Fruit fly (Drosophila melanogaster) whole organism: ENCODE measurements around the gene CG1368.

Experiments used
- CG8478 ChIP-seq: fragments of >200 bp; optimal IDR thresholded peaks from 2 replicates; lab custom pipeline; 2018; ENCODE audit warnings: inconsistent platforms
- Dll ChIP-seq: fragments of >200 bp; optimal IDR thresholded peaks from 2 replicates; lab custom pipeline; 2017
- EcR ChIP-seq, 2 experiments: fragments of >200 bp; optimal IDR thresholded peaks; 2 replicates each; lab custom pipeline; 2017; ENCODE audit warnings: missing biosample characterization in 2 of 2, missing genetic modification characterization in 2 of 2, missing genetic modification reagents in 2 of 2
- pan ChIP-seq: fragments of >200 bp; optimal IDR thresholded peaks from 2 replicates; lab custom pipeline; 2017
- psq ChIP-seq: fragments of >200 bp; optimal IDR thresholded peaks from 2 replicates; lab custom pipeline; 2017
- usp ChIP-seq: fragments of >200 bp; optimal IDR thresholded peaks from 2 replicates; lab custom pipeline; 2017; ENCODE audit warnings: missing biosample characterization, missing genetic modification characterization, mixed read lengths

The CG1368 gene

dm6 chrX:14174456-14174855 lies at the start of gene CG1368:
TSS of gene CG1368 (plus strand) at chrX:14174756.
- no peak for TF ChIP-seq pan (lab: Kevin White, UChicago)
- no peak for TF ChIP-seq psq (lab: Kevin White, UChicago)
- no peak for TF ChIP-seq Dll (lab: Kevin White, UChicago)
- TF ChIP-seq CG8478 (lab: Kevin White, UChicago): no peak
- no peak for TF ChIP-seq usp (GFP tag; lab: Kevin White, UChicago)
- TF ChIP-seq EcR (GFP tag; optimal IDR thresholded peaks at IDR 0.05; lab: Kevin White, UChicago): no peak

- TF ChIP-seq CG8478 (lab: Kevin White, UChicago): no peak
- TF ChIP-seq Dll (lab: Kevin White, UChicago): no peak
- no peak for TF ChIP-seq EcR (GFP tag; optimal IDR thresholded peaks at IDR 0.05; lab: Kevin White, UChicago)
- TF ChIP-seq psq (lab: Kevin White, UChicago): no peak
- TF ChIP-seq usp (GFP tag; lab: Kevin White, UChicago): no peak
- TF ChIP-seq pan (lab: Kevin White, UChicago): no peak
Measured at dm6 chrX:14133936-14134335, 40.6 kb upstream of the CG1368 start.

- no peak for TF ChIP-seq EcR (GFP tag; optimal IDR thresholded peaks at IDR 0.05; lab: Kevin White, UChicago)
- no peak for TF ChIP-seq usp (GFP tag; lab: Kevin White, UChicago)
- TF ChIP-seq psq (lab: Kevin White, UChicago): no peak
- TF ChIP-seq CG8478 (lab: Kevin White, UChicago): no peak
Measured at dm6 chrX:14148171-14148570, 26.4 kb upstream of the CG1368 start.

dm6 chrX:14149312-14149711 lies 25.2 kb upstream of the CG1368 start:
- TF ChIP-seq EcR (GFP tag; optimal IDR thresholded peaks at IDR 0.05; lab: Kevin White, UChicago) (no peak), usp (GFP tag; lab: Kevin White, UChicago) (no peak), Dll (lab: Kevin White, UChicago) (no peak), psq (lab: Kevin White, UChicago) (no peak), pan (lab: Kevin White, UChicago) (no peak), CG8478 (lab: Kevin White, UChicago) (no peak)

- no peak for TF ChIP-seq Dll (lab: Kevin White, UChicago)
- TF ChIP-seq pan (lab: Kevin White, UChicago): no peak
- TF ChIP-seq EcR (GFP tag; optimal IDR thresholded peaks at IDR 0.05; lab: Kevin White, UChicago): no peak
- no peak for TF ChIP-seq psq (lab: Kevin White, UChicago)
- no peak for TF ChIP-seq usp (GFP tag; lab: Kevin White, UChicago)
- TF ChIP-seq CG8478 (lab: Kevin White, UChicago): no peak
Measured at dm6 chrX:14151906-14152305, 22.6 kb upstream of the CG1368 start, which contains the start of gene CG12479. TSS of gene CG12479 (minus strand) at chrX:14152006.

- no peak for TF ChIP-seq psq (lab: Kevin White, UChicago)
- TF ChIP-seq Dll (lab: Kevin White, UChicago): no peak
- no peak for TF ChIP-seq pan (lab: Kevin White, UChicago)
Measured at dm6 chrX:14153689-14154088, 20.9 kb upstream of the CG1368 start.

- TF ChIP-seq EcR (GFP tag; optimal IDR thresholded peaks at IDR 0.05; lab: Kevin White, UChicago) (no peak), psq (lab: Kevin White, UChicago) (no peak), pan (lab: Kevin White, UChicago) (no peak), CG8478 (lab: Kevin White, UChicago) (no peak), usp (GFP tag; lab: Kevin White, UChicago) (no peak), Dll (lab: Kevin White, UChicago) (no peak)
Measured at dm6 chrX:14169068-14169642, 5.4 kb upstream of the CG1368 start, which contains the start of gene CG12480. TSS of gene CG12480 (plus strand) at chrX:14169592.

- TF ChIP-seq CG8478 (lab: Kevin White, UChicago) (no peak), psq (lab: Kevin White, UChicago) (no peak), Dll (lab: Kevin White, UChicago) (no peak), pan (lab: Kevin White, UChicago) (no peak), usp (GFP tag; lab: Kevin White, UChicago) (no peak), EcR (GFP tag; optimal IDR thresholded peaks at IDR 0.05; lab: Kevin White, UChicago) (no peak)
Measured at dm6 chrX:14172524-14172923, 2.0 kb upstream of the CG1368 start, which contains the start of gene betaNACtes1. TSS of gene betaNACtes1 (minus strand) at chrX:14172624.

dm6 chrX:14173654-14174053 lies 902 bp upstream of the CG1368 start:
- TF ChIP-seq pan (lab: Kevin White, UChicago) (no peak), psq (lab: Kevin White, UChicago) (no peak), usp (GFP tag; lab: Kevin White, UChicago) (no peak), Dll (lab: Kevin White, UChicago) (no peak)

- TF ChIP-seq Dll (lab: Kevin White, UChicago) (no peak), pan (lab: Kevin White, UChicago) (no peak)
Measured at dm6 chrX:14175663-14176062, 1.1 kb downstream of the CG1368 start.

dm6 chrX:14176623-14177022 lies 2.1 kb downstream of the CG1368 start, which contains the start of gene CG11581:
TSS of gene CG11581 (plus strand) at chrX:14176923.
- TF ChIP-seq EcR (GFP tag; optimal IDR thresholded peaks at IDR 0.05; lab: Kevin White, UChicago) (no peak), psq (lab: Kevin White, UChicago) (no peak), Dll (lab: Kevin White, UChicago) (no peak), pan (lab: Kevin White, UChicago) (no peak), usp (GFP tag; lab: Kevin White, UChicago) (no peak), CG8478 (lab: Kevin White, UChicago) (no peak)

dm6 chrX:14180728-14181127 lies 6.2 kb downstream of the CG1368 start, which contains the start of gene CG11584:
TSS of gene CG11584 (plus strand) at chrX:14181028.
- TF ChIP-seq EcR (GFP tag; optimal IDR thresholded peaks at IDR 0.05; lab: Kevin White, UChicago) (no peak), psq (lab: Kevin White, UChicago) (no peak), pan (lab: Kevin White, UChicago) (no peak), Dll (lab: Kevin White, UChicago) (no peak), usp (GFP tag; lab: Kevin White, UChicago) (no peak), CG8478 (lab: Kevin White, UChicago) (no peak)
